Worm (Caenorhabditis elegans): ENCODE results near the gene ril-1.

The ril-1 gene

DNA sequence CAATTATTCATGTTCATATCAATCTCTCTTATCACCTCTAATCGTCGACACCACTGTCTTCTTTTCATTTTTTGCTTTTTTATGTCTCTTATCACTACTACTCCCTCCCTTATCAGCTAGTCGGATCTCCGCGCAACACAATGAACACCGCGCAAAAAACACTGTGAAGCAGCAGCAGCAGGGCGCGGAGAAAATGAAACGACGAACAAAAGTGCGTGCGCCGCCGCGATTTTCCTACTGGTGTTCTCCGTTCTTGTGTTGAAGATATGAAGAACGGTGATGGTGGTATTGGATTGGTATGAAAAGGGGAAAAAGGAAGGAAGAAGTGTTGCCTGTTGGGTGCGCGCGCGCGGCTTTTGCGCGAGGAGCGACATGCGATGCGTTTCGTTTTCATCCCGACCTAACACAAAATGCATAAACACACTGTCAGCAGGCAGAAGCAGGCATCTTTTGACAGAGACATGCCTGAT is 18.1 kb downstream of the ril-1 start:
- TF ChIP-seq die-1 (tag; optimal IDR thresholded peaks at IDR 0.05) (no peak), ztf-25 (GFP tag; IDR thresholded peaks at IDR 0.05) (0 out of 2 replicates have a peak, but pooled peaks have one; percentile 15), ceh-27 (GFP tag; optimal IDR thresholded peaks at IDR 0.05) (no peak), zfh-2 (GFP tag; conservative IDR thresholded peaks at IDR 0.05) (peak; percentile 62), Y95B8A.8 (GFP tag; IDR thresholded peaks at IDR 0.05) (no peak), lsy-27 (tag; optimal IDR thresholded peaks at IDR 0.05; ENCODE audit: borderline replicate concordance, insufficient read depth) (no peak), T26A5.8 (tag; optimal IDR thresholded peaks at IDR 0.05) (no peak), lir-1 (GFP tag; conservative IDR thresholded peaks at IDR 0.05) (no peak), let-607 (tag; optimal IDR thresholded peaks at IDR 0.05) (peak in 1 of 2 experiments; percentile 1), pha-4 (tag; optimal IDR thresholded peaks at IDR 0.05) (no peak), attf-5 (GFP tag; optimal IDR thresholded peaks at IDR 0.05) (no peak), dpl-1 (GFP tag; optimal IDR thresholded peaks at IDR 0.05) (no peak), F55B11.4 (tag; optimal IDR thresholded peaks at IDR 0.05; ENCODE audit: borderline replicate concordance, insufficient read depth) (no peak), mes-4 (tag; optimal IDR thresholded peaks at IDR 0.05) (no peak), nhr-80 (tag; optimal IDR thresholded peaks at IDR 0.05) (peak; percentile 78), nfya-2 (GFP tag; IDR thresholded peaks at IDR 0.05) (no peak), snpc-1.3 (tag; optimal IDR thresholded peaks at IDR 0.05; ENCODE audit: insufficient read depth) (no peak), B0019.2 (GFP tag; conservative IDR thresholded peaks at IDR 0.05) (no peak), xnd-1 (tag; optimal IDR thresholded peaks at IDR 0.05) (no peak), cebp-1 (GFP tag; IDR thresholded peaks at IDR 0.05) (no peak), cebp-1 (tag; optimal IDR thresholded peaks at IDR 0.05) (no peak), sdz-38 (tag; optimal IDR thresholded peaks at IDR 0.05) (no peak), ceh-40 (GFP tag; IDR thresholded peaks at IDR 0.05) (no peak), mcd-1 (GFP tag; IDR thresholded peaks at IDR 0.05) (no peak), dox-1 (GFP tag; IDR thresholded peaks at IDR 0.05) (peak; percentile 48; the same call in 1 of the 2 replicates)

DNA sequence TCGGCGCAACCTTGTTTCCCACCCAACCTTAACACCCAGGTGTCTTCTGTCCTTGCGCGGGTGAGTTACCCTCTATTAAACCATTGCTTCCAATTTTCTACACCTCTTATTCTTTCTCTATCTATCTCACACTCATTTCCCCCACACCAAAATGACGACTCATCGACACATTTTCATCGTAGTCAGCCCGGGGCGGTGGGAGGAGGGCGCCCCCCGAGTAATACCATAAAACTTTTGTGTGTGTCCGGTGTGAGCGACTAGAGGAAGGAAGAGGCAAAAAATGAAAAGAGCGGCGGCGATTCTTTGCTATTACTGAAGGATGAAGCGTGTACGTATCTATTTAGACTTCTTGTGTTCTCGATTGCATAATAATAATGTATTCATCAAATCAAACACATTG is 19.2 kb downstream of the ril-1 start:
- TF ChIP-seq ekl-4 (GFP tag; IDR thresholded peaks at IDR 0.05) (no peak), nhr-80 (tag; optimal IDR thresholded peaks at IDR 0.05) (peak; percentile 43), zfh-2 (GFP tag; conservative IDR thresholded peaks at IDR 0.05) (peak; percentile 37; the same call in 1 of the 2 replicates), cebp-1 (GFP tag; IDR thresholded peaks at IDR 0.05) (no peak), cebp-1 (tag; optimal IDR thresholded peaks at IDR 0.05) (no peak), dox-1 (GFP tag; IDR thresholded peaks at IDR 0.05) (0 out of 2 replicates have a peak, but pooled peaks have one; percentile 15), egl-18 (GFP tag; IDR thresholded peaks at IDR 0.05) (no peak), xnd-1 (tag; optimal IDR thresholded peaks at IDR 0.05) (no peak)

DNA sequence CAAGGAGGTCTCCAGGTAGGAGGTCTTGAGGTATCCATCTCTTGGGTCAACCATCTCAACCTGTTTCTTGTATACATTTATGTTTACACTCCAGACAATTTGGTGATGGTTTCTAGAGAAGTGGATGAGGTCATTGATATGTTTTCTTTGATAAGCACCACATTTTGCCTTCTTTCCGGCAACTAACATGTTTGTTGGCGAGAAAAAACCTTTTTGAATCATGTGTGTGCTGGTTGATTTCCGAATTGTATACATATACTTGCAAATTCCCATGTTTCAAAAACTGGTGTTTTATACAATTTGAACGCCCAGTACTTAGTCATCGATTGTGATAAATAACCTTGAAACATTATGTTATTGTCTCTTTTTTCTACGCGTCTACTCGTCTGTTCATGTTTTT is 19.8 kb downstream of the ril-1 start:
- TF ChIP-seq F57A8.1 (GFP tag; optimal IDR thresholded peaks at IDR 0.05) (no peak), snpc-4 (GFP tag; optimal IDR thresholded peaks at IDR 0.05) (no peak), snpc-4 (tag; optimal IDR thresholded peaks at IDR 0.05) (no peak), rcor-1 (GFP tag; IDR thresholded peaks at IDR 0.05) (no peak), nhr-80 (tag; optimal IDR thresholded peaks at IDR 0.05) (no peak), zfh-2 (GFP tag; conservative IDR thresholded peaks at IDR 0.05) (no peak), xnd-1 (tag; optimal IDR thresholded peaks at IDR 0.05) (no peak)

DNA sequence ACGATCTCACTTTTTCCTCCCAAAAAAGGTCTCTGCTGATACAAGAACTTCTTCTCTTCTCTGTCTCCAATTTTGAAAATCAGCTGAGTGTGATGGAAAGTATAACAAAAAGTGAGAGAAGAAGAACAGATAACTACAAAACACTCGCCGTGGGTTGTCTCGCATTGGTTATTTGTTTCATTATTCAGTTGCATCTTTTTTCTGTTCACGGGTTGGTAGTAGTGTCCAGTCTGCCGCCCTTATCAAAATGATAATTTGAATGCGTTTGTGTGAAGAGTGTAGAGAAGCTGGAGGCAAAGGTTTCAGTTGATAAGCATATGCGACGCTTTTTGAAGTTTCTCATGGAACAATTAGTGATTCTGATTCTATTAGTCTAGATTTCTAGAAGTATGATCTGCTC is 20.9 kb downstream of the ril-1 start:
- no peak for TF ChIP-seq cebp-1 (GFP tag; IDR thresholded peaks at IDR 0.05)
- peak; percentile 37 for TF ChIP-seq cebp-1 (tag; optimal IDR thresholded peaks at IDR 0.05)
- no peak for TF ChIP-seq tlf-1 (GFP tag; optimal IDR thresholded peaks at IDR 0.05)
- TF ChIP-seq dpff-1 (tag; optimal IDR thresholded peaks at IDR 0.05), result no peak
- TF ChIP-seq ets-4 (GFP tag; optimal IDR thresholded peaks at IDR 0.05), result no peak
- TF ChIP-seq F10E7.11 (tag; optimal IDR thresholded peaks at IDR 0.05), result no peak
- no peak for TF ChIP-seq unc-62 (GFP tag; optimal IDR thresholded peaks at IDR 0.05)
- peak; percentile 91 for TF ChIP-seq nhr-80 (tag; optimal IDR thresholded peaks at IDR 0.05)
- TF ChIP-seq F55B11.4 (tag; optimal IDR thresholded peaks at IDR 0.05; ENCODE audit: borderline replicate concordance, insufficient read depth), result no peak
- TF ChIP-seq bed-2 (GFP tag; IDR thresholded peaks at IDR 0.05), result no peak
- 0 out of 2 replicates have a peak, but pooled peaks have one; percentile 43 for TF ChIP-seq dox-1 (GFP tag; IDR thresholded peaks at IDR 0.05)
- no peak for TF ChIP-seq Y67H2A.10 (GFP tag; conservative IDR thresholded peaks at IDR 0.05)
- TF ChIP-seq ccch-3 (GFP tag; optimal IDR thresholded peaks at IDR 0.05), result no peak
- TF ChIP-seq ztf-28 (GFP tag; IDR thresholded peaks at IDR 0.05), result no peak

Measured in whole organism, young adult.